Worm (Caenorhabditis elegans): Measurements from ENCODE around the gene sra-39.

Gene sra-39

ce11 chrX:13941296-13941695 is 38.1 kb upstream of the sra-39 start:
- TF ChIP-seq Y105C5A.15 (GFP tag; IDR thresholded peaks at IDR 0.05) (no peak), ceh-20 (GFP tag; IDR thresholded peaks at IDR 0.05) (0 out of 2 replicates have a peak, but pooled peaks have one; percentile 34), ama-1 (optimal IDR thresholded peaks at IDR 0.05) (peak; percentile 34), cey-2 (tag; optimal IDR thresholded peaks at IDR 0.05; ENCODE audit: borderline replicate concordance, insufficient read depth) (no peak), madf-5 (GFP tag; IDR thresholded peaks at IDR 0.05) (0 out of 4 replicates have a peak, but pooled peaks of 1 of the 2 experiments have one; percentile 33), mdl-1 (tag; optimal IDR thresholded peaks at IDR 0.05) (no peak), nhr-28 (tag; optimal IDR thresholded peaks at IDR 0.05) (peak; percentile 43), tra-1 (GFP tag; IDR thresholded peaks at IDR 0.05) (0 out of 2 replicates have a peak, but pooled peaks have one; percentile 4), daf-16 (GFP tag; optimal IDR thresholded peaks at IDR 0.05) (no peak), daf-16 (tag; optimal IDR thresholded peaks at IDR 0.05) (no peak), unc-62 (GFP tag; optimal IDR thresholded peaks at IDR 0.05 in 1 of 2) (peak in 1 of 2 experiments; percentile 95), unc-62 (tag; optimal IDR thresholded peaks at IDR 0.05) (no peak), mxl-2 (GFP tag; conservative IDR thresholded peaks at IDR 0.05) (no peak), T26A8.4 (GFP tag; IDR thresholded peaks at IDR 0.05) (0 out of 2 replicates have a peak, but pooled peaks have one; percentile 19), mep-1 (tag; optimal IDR thresholded peaks at IDR 0.05) (peak; percentile 16), hlh-11 (tag; optimal IDR thresholded peaks at IDR 0.05) (peak; percentile 17), hmg-1.1 (GFP tag; IDR thresholded peaks at IDR 0.05) (no peak), mes-2 (tag; optimal IDR thresholded peaks at IDR 0.05; ENCODE audit: poor library complexity, severe bottlenecking) (peak; percentile 24)

ce11 chrX:13940287-13940686 is 37.1 kb upstream of the sra-39 start:
- TF ChIP-seq mdl-1 (tag; optimal IDR thresholded peaks at IDR 0.05) (no peak), aha-1 (tag) (peak; percentile 88), Y48G9A.11 (GFP tag; IDR thresholded peaks at IDR 0.05) (no peak), pqm-1 (tag; optimal IDR thresholded peaks at IDR 0.05) (no peak), duxl-1 (tag; optimal IDR thresholded peaks at IDR 0.05; ENCODE audit: poor library complexity) (no peak), T26A8.4 (GFP tag; IDR thresholded peaks at IDR 0.05) (0 out of 2 replicates have a peak, but pooled peaks have one; percentile 25), sdz-12 (GFP tag; optimal IDR thresholded peaks at IDR 0.05) (no peak), skn-1 (tag; optimal IDR thresholded peaks at IDR 0.05) (no peak)

ce11 chrX:13939388-13939787 is 36.2 kb upstream of the sra-39 start:
- TF ChIP-seq F49E8.2 (tag; optimal IDR thresholded peaks at IDR 0.05; ENCODE audit: borderline replicate concordance) (no peak), cey-2 (tag; optimal IDR thresholded peaks at IDR 0.05; ENCODE audit: borderline replicate concordance, insufficient read depth) (no peak), unc-62 (GFP tag; optimal IDR thresholded peaks at IDR 0.05 in 1 of 2) (peak in 1 of 2 experiments; percentile 99), unc-62 (tag; optimal IDR thresholded peaks at IDR 0.05) (no peak), daf-19 (GFP tag; conservative IDR thresholded peaks at IDR 0.05) (no peak), snpc-4 (tag; optimal IDR thresholded peaks at IDR 0.05) (no peak), nhr-42 (GFP tag; IDR thresholded peaks at IDR 0.05) (no peak), dpl-1 (GFP tag; optimal IDR thresholded peaks at IDR 0.05) (no peak), egl-27 (tag; optimal IDR thresholded peaks at IDR 0.05) (no peak), hlh-11 (tag; optimal IDR thresholded peaks at IDR 0.05) (no peak), nhr-28 (tag; optimal IDR thresholded peaks at IDR 0.05) (peak; percentile 19)

ce11 chrX:13937910-13938309 is 34.7 kb upstream of the sra-39 start:
- no peak for TF ChIP-seq ces-1 (GFP tag; optimal IDR thresholded peaks at IDR 0.05)
- no peak for TF ChIP-seq dmd-8 (GFP tag; IDR thresholded peaks at IDR 0.05)
- TF ChIP-seq unc-130 (GFP tag; optimal IDR thresholded peaks at IDR 0.05), result no peak
- TF ChIP-seq hlh-30 (tag; optimal IDR thresholded peaks at IDR 0.05; ENCODE audit: insufficient read depth), result peak; percentile 4
- TF ChIP-seq unc-62 (GFP tag; optimal IDR thresholded peaks at IDR 0.05 in 1 of 2), result no peak
- TF ChIP-seq unc-62 (tag; optimal IDR thresholded peaks at IDR 0.05), result no peak
- no peak for TF ChIP-seq ceh-28 (tag; optimal IDR thresholded peaks at IDR 0.05)
- no peak for TF ChIP-seq cey-2 (tag; optimal IDR thresholded peaks at IDR 0.05; ENCODE audit: borderline replicate concordance, insufficient read depth)
- no peak for TF ChIP-seq mdt-29 (GFP tag; IDR thresholded peaks at IDR 0.05)
- peak; percentile 8 for TF ChIP-seq mxl-3 (GFP tag; optimal IDR thresholded peaks at IDR 0.05)
- no peak for TF ChIP-seq ceh-44 (GFP tag; IDR thresholded peaks at IDR 0.05)

Measured in whole organism, L4 larva.